Worm (Caenorhabditis elegans): Measurements from ENCODE around the gene Y73F8A.20.

Gene Y73F8A.20

ce11 chrIV:15390927-15391326 is 12.7 kb downstream of the Y73F8A.20 start, which contains the start of gene Y73F8A.1159:
TSS of gene Y73F8A.1159 (minus strand) at chrIV:15391027.
- TF ChIP-seq blmp-1 (tag; optimal IDR thresholded peaks at IDR 0.05; ENCODE audit: insufficient read depth) (no peak), dmd-4 (tag; optimal IDR thresholded peaks at IDR 0.05) (no peak), nhr-25 (tag; optimal IDR thresholded peaks at IDR 0.05) (no peak), aly-2 (tag; optimal IDR thresholded peaks at IDR 0.05) (no peak), mdl-1 (tag; optimal IDR thresholded peaks at IDR 0.05) (no peak), nhr-129 (tag; optimal IDR thresholded peaks at IDR 0.05) (no peak), alr-1 (tag; optimal IDR thresholded peaks at IDR 0.05) (no peak), skn-1 (tag; optimal IDR thresholded peaks at IDR 0.05) (no peak)

ce11 chrIV:15391549-15391948 is 13.3 kb downstream of the Y73F8A.20 start:
- TF ChIP-seq sma-9 (GFP tag; optimal IDR thresholded peaks at IDR 0.05) (peak; percentile 35), sma-9 (tag; optimal IDR thresholded peaks at IDR 0.05) (no peak), fos-1 (tag; optimal IDR thresholded peaks at IDR 0.05) (peak; percentile 36), R02D3.7 (tag; optimal IDR thresholded peaks at IDR 0.05) (no peak)

ce11 chrIV:15393186-15393585 is 14.9 kb downstream of the Y73F8A.20 start:
- no peak for TF ChIP-seq nhr-6 (tag; optimal IDR thresholded peaks at IDR 0.05)
- no peak for TF ChIP-seq peb-1 (tag; optimal IDR thresholded peaks at IDR 0.05)
- TF ChIP-seq mab-5 (tag; optimal IDR thresholded peaks at IDR 0.05): no peak
- TF ChIP-seq fos-1 (tag; optimal IDR thresholded peaks at IDR 0.05): peak; percentile 99
- TF ChIP-seq ztf-11 (tag; optimal IDR thresholded peaks at IDR 0.05): no peak
- peak; percentile 62 for TF ChIP-seq sma-9 (GFP tag; optimal IDR thresholded peaks at IDR 0.05)
- TF ChIP-seq sma-9 (tag; optimal IDR thresholded peaks at IDR 0.05): no peak
- no peak for TF ChIP-seq ceh-16 (tag; optimal IDR thresholded peaks at IDR 0.05)
- no peak for TF ChIP-seq nhr-23 (tag; optimal IDR thresholded peaks at IDR 0.05)
- no peak for TF ChIP-seq snpc-4 (tag; optimal IDR thresholded peaks at IDR 0.05)
- peak; percentile 5 for TF ChIP-seq crh-2 (tag; optimal IDR thresholded peaks at IDR 0.05)
- no peak for TF ChIP-seq unc-55 (GFP tag; optimal IDR thresholded peaks at IDR 0.05)

ce11 chrIV:15394544-15395125 is 16.4 kb downstream of the Y73F8A.20 start:
- peak; percentile 49 for TF ChIP-seq fos-1 (tag; optimal IDR thresholded peaks at IDR 0.05)
- TF ChIP-seq snpc-4 (tag; optimal IDR thresholded peaks at IDR 0.05): peak; percentile 9
- TF ChIP-seq C34F6.9 (tag; optimal IDR thresholded peaks at IDR 0.05): no peak
- no peak for TF ChIP-seq nhr-10 (tag; optimal IDR thresholded peaks at IDR 0.05)

- no peak for TF ChIP-seq crh-2 (tag; optimal IDR thresholded peaks at IDR 0.05)
- TF ChIP-seq snpc-4 (tag; optimal IDR thresholded peaks at IDR 0.05): no peak
- no peak for TF ChIP-seq unc-62 (GFP tag; optimal IDR thresholded peaks at IDR 0.05)
- peak; percentile 4 for TF ChIP-seq nhr-21 (tag; optimal IDR thresholded peaks at IDR 0.05)
- peak; percentile 42 for TF ChIP-seq fos-1 (tag; optimal IDR thresholded peaks at IDR 0.05)
- TF ChIP-seq sma-9 (GFP tag; optimal IDR thresholded peaks at IDR 0.05): peak; percentile 34
- no peak for TF ChIP-seq sma-9 (tag; optimal IDR thresholded peaks at IDR 0.05)
- no peak for TF ChIP-seq lin-11 (tag; optimal IDR thresholded peaks at IDR 0.05)
- no peak for TF ChIP-seq nhr-6 (tag; optimal IDR thresholded peaks at IDR 0.05)
- no peak for TF ChIP-seq sma-3 (GFP tag; optimal IDR thresholded peaks at IDR 0.05)
- TF ChIP-seq mab-5 (tag; optimal IDR thresholded peaks at IDR 0.05): no peak
- no peak for TF ChIP-seq egl-27 (tag; optimal IDR thresholded peaks at IDR 0.05)
- no peak for TF ChIP-seq nhr-11 (tag; optimal IDR thresholded peaks at IDR 0.05)
- TF ChIP-seq ztf-4 (tag; optimal IDR thresholded peaks at IDR 0.05): no peak
- TF ChIP-seq skn-1 (tag; optimal IDR thresholded peaks at IDR 0.05): no peak
- no peak for TF ChIP-seq alr-1 (tag; optimal IDR thresholded peaks at IDR 0.05)
- no peak for TF ChIP-seq dmd-4 (tag; optimal IDR thresholded peaks at IDR 0.05)
- TF ChIP-seq mbf-1 (tag; optimal IDR thresholded peaks at IDR 0.05): no peak
- TF ChIP-seq lin-39 (tag; optimal IDR thresholded peaks at IDR 0.05): no peak
- peak; percentile 34 for TF ChIP-seq gmeb-1 (tag; optimal IDR thresholded peaks at IDR 0.05)
- TF ChIP-seq nhr-23 (tag; optimal IDR thresholded peaks at IDR 0.05): no peak
- TF ChIP-seq elt-1 (tag; optimal IDR thresholded peaks at IDR 0.05): no peak
Measured at ce11 chrIV:15395260-15395844, 17.1 kb downstream of the Y73F8A.20 start.

All from whole organism, L2 larva.